Worm (Caenorhabditis elegans) whole organism, mixed stage, embryonic: ENCODE data around the gene srj-7.

ENCODE experiments used
- M03D4.4 ChIP-seq: sonication (generic microtip); optimal IDR thresholded peaks from 2 replicates; lab custom pipeline; 2017; ENCODE audit warnings: mild to moderate bottlenecking, missing genetic modification characterization, missing compliant biosample characterization
- blmp-1 ChIP-seq: fragments of 150-350 bp; optimal IDR thresholded peaks from 2 replicates; lab custom pipeline; 2014; ENCODE audit warnings: missing biosample characterization, missing genetic modification characterization
- ceh-39 ChIP-seq: fragments of 150-350 bp; optimal IDR thresholded peaks from 2 replicates; lab custom pipeline; 2014; ENCODE audit warnings: missing biosample characterization, missing genetic modification characterization
- ceh-43 ChIP-seq: fragments of 200-800 bp; sonication (Bioruptor generic); optimal IDR thresholded peaks from 2 replicates; lab custom pipeline; 2018; ENCODE audit warnings: mild to moderate bottlenecking, missing genetic modification characterization, moderate library complexity, missing compliant biosample characterization
- ceh-83 ChIP-seq: fragments of 200-800 bp; sonication (Bioruptor generic); optimal IDR thresholded peaks from 2 replicates; lab custom pipeline; 2018; ENCODE audit warnings: mild to moderate bottlenecking, missing genetic modification characterization, missing compliant biosample characterization
- ces-1 ChIP-seq: fragments of 150-350 bp; optimal IDR thresholded peaks from 2 replicates; lab custom pipeline; 2014; ENCODE audit warnings: missing biosample characterization, missing genetic modification reagents, missing genetic modification characterization
- cnd-1 ChIP-seq: fragments of 200-800 bp; sonication (Bioruptor generic); optimal IDR thresholded peaks from 2 replicates; lab custom pipeline; 2018; ENCODE audit warnings: mild to moderate bottlenecking, missing genetic modification characterization, missing compliant biosample characterization
- drap-1 ChIP-seq: fragments of 200-800 bp; sonication (Bioruptor generic); optimal IDR thresholded peaks from 3 replicates; lab custom pipeline; 2018; ENCODE audit warnings: mild to moderate bottlenecking, missing genetic modification characterization, missing compliant biosample characterization
- elt-1 ChIP-seq: sonication (generic microtip); optimal IDR thresholded peaks from 2 replicates; lab custom pipeline; 2017; ENCODE audit warnings: missing genetic modification characterization, mild to moderate bottlenecking, missing compliant biosample characterization, antibody characterized with exemption, moderate library complexity, borderline replicate concordance; ENCODE audit not compliant: insufficient read depth
- elt-3 ChIP-seq: fragments of 150-350 bp; optimal IDR thresholded peaks from 2 replicates; lab custom pipeline; 2014; ENCODE audit warnings: missing biosample characterization, missing genetic modification characterization
- flh-1 ChIP-seq: fragments of 200-800 bp; sonication (Bioruptor generic); optimal IDR thresholded peaks from 2 replicates; lab custom pipeline; 2018; ENCODE audit warnings: mild to moderate bottlenecking, missing genetic modification characterization, moderate library complexity, missing compliant biosample characterization
- ham-2 ChIP-seq: fragments of 200-800 bp; sonication (Bioruptor generic); optimal IDR thresholded peaks from 2 replicates; lab custom pipeline; 2018; ENCODE audit warnings: mild to moderate bottlenecking, missing genetic modification characterization, missing compliant biosample characterization
- hlh-1 ChIP-seq: fragments of 150-350 bp; optimal IDR thresholded peaks from 2 replicates; lab custom pipeline; 2014; ENCODE audit warnings: missing biosample characterization, missing genetic modification reagents, missing genetic modification characterization
- lin-32 ChIP-seq: fragments of 200-800 bp; sonication (Bioruptor generic); optimal IDR thresholded peaks from 2 replicates; lab custom pipeline; 2018; ENCODE audit warnings: mild to moderate bottlenecking, missing genetic modification characterization, missing compliant biosample characterization
- mab-5 ChIP-seq: fragments of 150-350 bp; optimal IDR thresholded peaks from 2 replicates; lab custom pipeline; 2014; ENCODE audit warnings: missing biosample characterization, missing genetic modification characterization
- mep-1 ChIP-seq: fragments of 150-350 bp; optimal IDR thresholded peaks from 2 replicates; lab custom pipeline; 2017; ENCODE audit warnings: missing biosample characterization, missing genetic modification reagents, missing genetic modification characterization, inconsistent platforms
- nhr-12 ChIP-seq: fragments of 150-350 bp; optimal IDR thresholded peaks from 2 replicates; lab custom pipeline; 2014; ENCODE audit warnings: missing biosample characterization, missing genetic modification characterization
- nhr-2 ChIP-seq: fragments of 150-350 bp; optimal IDR thresholded peaks from 2 replicates; lab custom pipeline; 2014; ENCODE audit warnings: missing biosample characterization, missing genetic modification characterization
- nhr-237 ChIP-seq: fragments of 150-350 bp; optimal IDR thresholded peaks from 2 replicates; lab custom pipeline; 2014; ENCODE audit warnings: missing biosample characterization, missing genetic modification characterization
- nhr-28 ChIP-seq: fragments of 150-350 bp; optimal IDR thresholded peaks from 2 replicates; lab custom pipeline; 2014; ENCODE audit warnings: missing biosample characterization, missing genetic modification characterization
- nhr-76 ChIP-seq: sonication (generic microtip); optimal IDR thresholded peaks from 2 replicates; lab custom pipeline; 2017; ENCODE audit warnings: missing biosample characterization, missing genetic modification characterization
- pha-4 ChIP-seq: fragments of 150-350 bp; optimal IDR thresholded peaks from 2 replicates; lab custom pipeline; 2018; ENCODE audit warnings: missing biosample characterization, missing genetic modification reagents, missing genetic modification characterization
- sem-2 ChIP-seq: fragments of 200-800 bp; sonication (Bioruptor generic); optimal IDR thresholded peaks from 2 replicates; lab custom pipeline; 2018; ENCODE audit warnings: mild to moderate bottlenecking, missing genetic modification characterization, missing compliant biosample characterization
- snpc-4 ChIP-seq: fragments of 150-350 bp; optimal IDR thresholded peaks from 2 replicates; lab custom pipeline; 2014; ENCODE audit warnings: missing biosample characterization, missing genetic modification characterization
- sptf-1 ChIP-seq: sonication (generic microtip); optimal IDR thresholded peaks from 2 replicates; lab custom pipeline; 2017; ENCODE audit warnings: mild to moderate bottlenecking, missing genetic modification characterization, moderate library complexity, missing compliant biosample characterization
- tbx-8 ChIP-seq: fragments of 200-800 bp; sonication (Bioruptor generic); optimal IDR thresholded peaks from 2 replicates; lab custom pipeline; 2018; ENCODE audit warnings: mild to moderate bottlenecking, missing genetic modification characterization, moderate library complexity, missing compliant biosample characterization
- unc-120 ChIP-seq: sonication (generic microtip); optimal IDR thresholded peaks from 2 replicates; lab custom pipeline; 2017; ENCODE audit warnings: missing genetic modification characterization, missing compliant biosample characterization; ENCODE audit not compliant: poor library complexity, severe bottlenecking
- unc-39 ChIP-seq: fragments of 150-350 bp; optimal IDR thresholded peaks from 2 replicates; lab custom pipeline; 2014; ENCODE audit warnings: missing biosample characterization, missing genetic modification characterization
- zip-8 ChIP-seq: fragments of 150-350 bp; optimal IDR thresholded peaks from 2 replicates; lab custom pipeline; 2014; ENCODE audit warnings: missing biosample characterization, missing genetic modification characterization
- ztf-11 ChIP-seq: fragments of 150-350 bp; optimal IDR thresholded peaks from 2 replicates; lab custom pipeline; 2014; ENCODE audit warnings: missing biosample characterization, missing genetic modification characterization

The srj-7 gene

DNA sequence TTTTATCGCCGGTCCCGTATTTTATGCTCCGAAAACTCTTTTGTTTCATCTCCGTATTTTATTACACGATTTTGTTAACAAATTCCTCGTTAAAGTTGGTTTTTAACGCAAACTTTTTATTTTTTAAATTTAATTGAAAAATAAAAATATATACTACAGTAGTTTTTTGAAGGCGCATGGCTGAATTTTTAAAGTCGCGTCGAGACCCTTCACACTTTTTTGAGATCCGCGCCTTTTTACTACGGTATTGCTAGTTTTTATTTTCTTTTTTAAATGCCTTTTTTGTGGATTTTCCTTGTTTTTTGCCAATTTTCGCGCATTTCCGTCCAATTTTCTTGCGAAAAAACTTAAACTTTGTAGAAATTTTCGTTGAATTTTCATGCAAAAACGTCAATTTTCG, 40.4 kb upstream of the srj-7 start:
- TF ChIP-seq nhr-76 (tag; lab: Kevin White, UChicago) (no peak), pha-4 (no peak)

DNA sequence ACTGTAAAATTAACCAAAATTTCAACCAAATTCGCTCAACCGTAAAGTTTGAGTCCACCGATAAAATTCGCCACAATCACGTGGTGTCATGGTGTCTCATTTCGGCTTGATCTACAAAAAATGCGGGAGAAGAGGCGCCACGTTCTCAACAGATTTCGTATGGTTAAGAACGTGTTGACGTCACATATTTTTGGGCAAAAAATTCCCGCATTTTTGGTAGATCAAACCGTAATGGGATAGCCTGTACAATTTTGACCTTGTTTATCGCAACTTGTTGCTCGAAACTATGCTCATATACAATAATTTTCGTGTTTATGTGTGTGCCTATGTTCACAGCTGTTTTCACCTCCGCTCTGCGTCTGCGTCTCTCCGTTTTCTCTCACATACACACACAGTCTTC, 35.9 kb upstream of the srj-7 start:
- TF ChIP-seq elt-1 (tag; lab: Kevin White, UChicago) (no peak), hlh-1 (tag; lab: Kevin White, UChicago) (peak; percentile 51)

DNA sequence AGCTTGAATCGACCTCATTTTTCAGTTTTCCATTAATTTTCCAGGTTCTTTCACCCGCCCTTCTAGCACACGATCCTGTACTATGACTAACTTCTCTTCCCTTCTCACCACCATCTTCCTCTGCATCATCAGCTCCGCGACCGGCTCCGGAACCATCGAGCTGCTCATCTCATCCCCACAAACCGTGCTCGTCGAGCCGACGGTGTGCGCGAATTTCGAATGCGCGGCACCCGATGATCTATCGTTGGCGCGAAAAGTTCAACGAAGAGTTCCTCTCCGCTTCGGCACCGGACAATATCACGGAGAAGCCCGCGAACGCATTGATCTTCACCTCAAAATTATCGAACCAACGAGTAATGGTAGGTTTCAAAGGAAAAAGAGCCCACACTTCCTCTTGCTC, 34.7 kb upstream of the srj-7 start, which contains the start of gene apx-1:
Gene apx-1, plus strand, starts transcription at position 50 of the 400 bp plus-strand sequence.
- TF ChIP-seq sem-2, result no peak
- no peak for TF ChIP-seq ceh-43 (GFP tag; lab: Kevin White, UChicago)
- no peak for TF ChIP-seq mep-1
- TF ChIP-seq cnd-1 (tag; lab: Kevin White, UChicago), result no peak
- TF ChIP-seq ham-2, result no peak
- no peak for TF ChIP-seq nhr-28 (tag; lab: Kevin White, UChicago)
- TF ChIP-seq ztf-11, result no peak
- TF ChIP-seq ceh-39, result no peak
- no peak for TF ChIP-seq tbx-8 (GFP tag; lab: Kevin White, UChicago)
- TF ChIP-seq snpc-4 (tag; lab: Kevin White, UChicago), result no peak
- no peak for TF ChIP-seq unc-39 (tag; lab: Kevin White, UChicago)
- no peak for TF ChIP-seq flh-1 (GFP tag; lab: Kevin White, UChicago)
- TF ChIP-seq pha-4, result no peak
- no peak for TF ChIP-seq zip-8 (tag; lab: Kevin White, UChicago)
- TF ChIP-seq M03D4.4 (tag; lab: Kevin White, UChicago), result no peak
- no peak for TF ChIP-seq mab-5 (tag; lab: Kevin White, UChicago)
- TF ChIP-seq blmp-1 (tag; lab: Kevin White, UChicago), result no peak
- TF ChIP-seq, all 35 proteins: peak for 0

DNA sequence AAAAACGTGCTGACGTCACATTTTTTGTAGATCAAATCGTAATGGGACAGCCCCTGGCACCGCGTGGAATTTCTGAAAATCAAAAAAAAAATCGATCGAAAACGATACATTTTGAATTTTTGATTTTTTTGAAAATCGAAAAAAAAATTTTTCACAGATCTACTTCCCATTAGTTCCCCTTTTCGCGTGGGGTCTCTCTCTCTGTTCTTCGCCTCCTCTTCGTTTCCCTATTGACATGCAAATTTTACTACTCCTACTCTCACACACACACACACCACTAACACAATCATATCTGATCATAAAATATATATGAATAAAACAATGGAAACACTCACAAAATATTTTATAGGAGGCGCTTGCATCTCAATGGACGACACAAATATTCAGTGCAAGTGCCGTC, 26.2 kb upstream of the srj-7 start:
- TF ChIP-seq sptf-1 (no peak), nhr-12 (tag; lab: Kevin White, UChicago) (no peak), mab-5 (tag; lab: Kevin White, UChicago) (no peak)

DNA sequence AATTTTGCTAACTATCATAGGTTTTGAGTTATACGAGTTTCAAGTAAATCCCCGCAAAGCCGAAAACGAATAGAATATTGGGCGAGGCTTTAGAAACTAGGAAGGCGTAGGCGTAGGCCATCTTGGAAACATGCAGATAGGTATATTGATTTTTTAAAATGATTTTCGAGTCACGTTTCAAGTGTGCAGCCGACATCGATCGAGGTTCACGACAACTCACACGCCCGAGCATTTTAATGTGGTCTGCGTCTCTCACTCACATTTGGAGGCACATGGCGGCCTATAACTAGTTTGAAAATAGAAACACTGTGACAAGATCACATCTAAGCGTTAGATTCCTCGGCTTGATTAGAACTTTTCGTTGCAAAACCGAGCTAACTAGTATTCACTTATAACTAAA, 17.4 kb upstream of the srj-7 start, which contains the start of gene K08D9.2:
Gene K08D9.2, plus strand, starts transcription at position 301 of the 400 bp plus-strand sequence.
- TF ChIP-seq ces-1 (GFP tag; lab: Kevin White, UChicago), result no peak

DNA sequence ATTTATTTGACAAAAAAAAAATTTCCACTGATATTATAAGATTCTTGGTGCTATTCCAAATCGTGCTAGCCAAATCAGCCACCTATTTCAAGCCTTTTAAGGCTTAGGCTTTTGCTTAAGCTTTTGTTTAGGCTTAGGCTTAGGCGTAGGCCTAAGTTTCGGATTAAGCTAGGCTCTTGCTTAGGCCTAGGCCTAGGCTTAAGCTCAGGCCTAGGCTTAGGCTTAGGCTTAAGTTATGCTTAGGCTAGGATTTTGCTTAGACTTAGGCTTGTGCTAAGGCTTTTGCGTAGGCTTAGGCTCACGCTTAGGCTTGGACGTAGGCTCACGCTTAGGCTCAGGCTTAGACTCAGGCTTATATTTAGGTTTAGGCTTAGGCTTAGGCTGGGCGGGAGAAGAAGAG, 14.7 kb upstream of the srj-7 start:
- TF ChIP-seq elt-3 (tag; lab: Kevin White, UChicago) (no peak), nhr-237 (tag; lab: Kevin White, UChicago) (no peak), flh-1 (GFP tag; lab: Kevin White, UChicago) (no peak), mep-1 (no peak)

DNA sequence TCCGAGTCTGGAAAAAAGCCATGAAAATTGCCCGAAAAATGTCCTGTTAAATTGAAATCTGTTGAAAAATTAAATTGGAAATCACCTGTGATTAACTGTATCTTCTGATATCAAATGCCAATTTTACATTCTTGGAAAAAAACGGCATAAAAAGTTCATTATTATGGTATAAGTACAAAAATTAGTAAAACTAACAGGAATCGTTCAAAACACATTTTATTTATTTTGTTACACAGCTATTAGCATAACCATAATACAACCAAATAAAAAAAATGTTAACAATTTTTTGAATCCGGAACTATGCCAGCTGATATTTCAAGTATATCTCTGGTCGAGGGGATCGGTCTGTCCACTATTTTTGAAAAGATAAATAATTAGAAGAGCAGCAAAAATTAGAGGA, 14.2 kb upstream of the srj-7 start, which contains the start of gene K08D9.10:
Gene K08D9.10, plus strand, starts transcription at position 301 of the 400 bp plus-strand sequence.
- TF ChIP-seq elt-3 (tag; lab: Kevin White, UChicago) (no peak), lin-32 (GFP tag; lab: Kevin White, UChicago) (no peak), M03D4.4 (tag; lab: Kevin White, UChicago) (no peak), sptf-1 (no peak), flh-1 (GFP tag; lab: Kevin White, UChicago) (no peak), zip-8 (tag; lab: Kevin White, UChicago) (no peak), nhr-28 (tag; lab: Kevin White, UChicago) (no peak), hlh-1 (tag; lab: Kevin White, UChicago) (no peak), nhr-12 (tag; lab: Kevin White, UChicago) (no peak), mab-5 (tag; lab: Kevin White, UChicago) (no peak), ceh-83 (GFP tag; lab: Kevin White, UChicago) (no peak), nhr-2 (tag; lab: Kevin White, UChicago) (no peak), drap-1 (no peak), mep-1 (no peak), unc-120 (tag; lab: Kevin White, UChicago) (no peak), ztf-11 (no peak), elt-1 (tag; lab: Kevin White, UChicago) (no peak)
